Worm (Caenorhabditis elegans) whole organism, L3 larva: ENCODE measurements around the gene nhr-86.
"Not testable (repeated sequence)": the region's sequence is repeated elsewhere in the genome, so short reads cannot be mapped to it uniquely, and the experiment has no call there.

Source experiments
- R02D3.7 ChIP-seq: fragments of 150-350 bp; optimal IDR thresholded peaks from 2 replicates; lab custom pipeline; 2014; ENCODE audit warnings: missing biosample characterization, missing genetic modification characterization
- ZK546.5 ChIP-seq: sonication (generic microtip); optimal IDR thresholded peaks from 2 replicates; lab custom pipeline; 2017; ENCODE audit warnings: missing biosample characterization, missing genetic modification characterization
- aly-2 ChIP-seq: fragments of 150-350 bp; optimal IDR thresholded peaks from 2 replicates; lab custom pipeline; 2014; ENCODE audit warnings: missing biosample characterization, missing genetic modification characterization
- ceh-28 ChIP-seq: fragments of 150-350 bp; optimal IDR thresholded peaks from 2 replicates; lab custom pipeline; 2014; ENCODE audit warnings: missing biosample characterization, missing genetic modification reagents, missing genetic modification characterization
- ceh-82 ChIP-seq: fragments of 150-350 bp; optimal IDR thresholded peaks from 2 replicates; lab custom pipeline; 2014; ENCODE audit warnings: missing biosample characterization, missing genetic modification characterization
- ceh-9 ChIP-seq: sonication (generic microtip); optimal IDR thresholded peaks from 2 replicates; lab custom pipeline; 2018; ENCODE audit warnings: missing biosample characterization, missing genetic modification characterization
- daf-12 ChIP-seq: fragments of 150-350 bp; optimal IDR thresholded peaks from 2 replicates; lab custom pipeline; 2014; ENCODE audit warnings: missing biosample characterization, missing genetic modification reagents, missing genetic modification characterization
- egl-27 ChIP-seq: sonication (generic microtip); optimal IDR thresholded peaks from 4 replicates; lab custom pipeline; 2017; ENCODE audit warnings: missing biosample characterization, missing genetic modification reagents, missing genetic modification characterization
- elt-1 ChIP-seq: fragments of 150-350 bp; optimal IDR thresholded peaks from 2 replicates; lab custom pipeline; 2014; ENCODE audit warnings: missing biosample characterization, missing genetic modification characterization
- elt-2 ChIP-seq: sonication (generic microtip); optimal IDR thresholded peaks from 2 replicates; lab custom pipeline; 2016; ENCODE audit warnings: missing genetic modification reagents, mild to moderate bottlenecking, missing genetic modification characterization, missing compliant biosample characterization
- elt-3 ChIP-seq, 3 experiments: fragments of 150-350 bp in 1 of 3; sonication (generic microtip) in 2 of 3; optimal IDR thresholded peaks; 2 replicates in 2 of 3; 4 replicates in 1 of 3; lab custom pipeline; 2014 to 2017; ENCODE audit warnings: missing biosample characterization in 3 of 3, missing genetic modification characterization in 3 of 3
- eor-1 ChIP-seq, 2 experiments: fragments of 150-350 bp; optimal IDR thresholded peaks; 2 replicates each; lab custom pipeline; 2014 to 2018; ENCODE audit warnings: missing biosample characterization in 2 of 2, missing genetic modification characterization in 2 of 2
- hmg-11 ChIP-seq: sonication (generic microtip); optimal IDR thresholded peaks from 2 replicates; lab custom pipeline; 2016; ENCODE audit warnings: missing genetic modification characterization, missing compliant biosample characterization
- jun-1 ChIP-seq: fragments of 150-350 bp; optimal IDR thresholded peaks from 2 replicates; lab custom pipeline; 2014; ENCODE audit warnings: missing biosample characterization, missing genetic modification reagents, missing genetic modification characterization
- lsy-12 ChIP-seq: sonication (generic microtip); optimal IDR thresholded peaks from 2 replicates; lab custom pipeline; 2016; ENCODE audit warnings: mild to moderate bottlenecking, missing genetic modification characterization, missing compliant biosample characterization
- mml-1 ChIP-seq: fragments of 150-350 bp; sonication (generic microtip); optimal IDR thresholded peaks from 3 replicates; lab custom pipeline; 2014; ENCODE audit warnings: missing biosample characterization, missing genetic modification characterization
- nhr-11 ChIP-seq: fragments of 150-350 bp; optimal IDR thresholded peaks from 2 replicates; lab custom pipeline; 2014; ENCODE audit warnings: missing biosample characterization, missing genetic modification characterization
- nhr-12 ChIP-seq: fragments of 150-350 bp; optimal IDR thresholded peaks from 2 replicates; lab custom pipeline; 2014; ENCODE audit warnings: missing biosample characterization, missing genetic modification characterization
- nhr-23 ChIP-seq: fragments of 150-350 bp; optimal IDR thresholded peaks from 2 replicates; lab custom pipeline; 2014; ENCODE audit warnings: missing biosample characterization, missing genetic modification reagents, missing genetic modification characterization
- nhr-237 ChIP-seq: fragments of 150-350 bp; optimal IDR thresholded peaks from 2 replicates; lab custom pipeline; 2014; ENCODE audit warnings: missing biosample characterization, missing genetic modification characterization
- nhr-28 ChIP-seq: fragments of 150-350 bp; optimal IDR thresholded peaks from 2 replicates; lab custom pipeline; 2014; ENCODE audit warnings: missing biosample characterization, missing genetic modification characterization
- nhr-43 ChIP-seq: sonication (generic microtip); optimal IDR thresholded peaks from 2 replicates; lab custom pipeline; 2016; ENCODE audit warnings: mild to moderate bottlenecking, missing genetic modification characterization, missing compliant biosample characterization; ENCODE audit not compliant: poor library complexity, severe bottlenecking
- nhr-67 ChIP-seq: fragments of 150-350 bp; optimal IDR thresholded peaks from 2 replicates; lab custom pipeline; 2014; ENCODE audit warnings: missing biosample characterization, missing genetic modification characterization
- nhr-76 ChIP-seq: fragments of 150-350 bp; sonication (generic microtip); optimal IDR thresholded peaks from 5 replicates; lab custom pipeline; 2014; ENCODE audit warnings: missing biosample characterization, missing genetic modification characterization
- nhr-77 ChIP-seq: fragments of 150-350 bp; optimal IDR thresholded peaks from 2 replicates; lab custom pipeline; 2014; ENCODE audit warnings: missing biosample characterization, missing genetic modification characterization
- pqm-1 ChIP-seq: fragments of 150-350 bp; optimal IDR thresholded peaks from 2 replicates; lab custom pipeline; 2017; ENCODE audit warnings: missing biosample characterization, missing genetic modification characterization, inconsistent platforms
- sea-2 ChIP-seq: fragments of 150-350 bp; sonication (generic microtip); optimal IDR thresholded peaks from 4 replicates; lab custom pipeline; 2014; ENCODE audit warnings: missing biosample characterization, missing genetic modification reagents, missing genetic modification characterization
- tbx-2 ChIP-seq: sonication (generic microtip); optimal IDR thresholded peaks from 2 replicates; lab custom pipeline; 2016; ENCODE audit warnings: mild to moderate bottlenecking, missing genetic modification characterization, missing compliant biosample characterization
- unc-39 ChIP-seq: sonication (generic microtip); optimal IDR thresholded peaks from 4 replicates; lab custom pipeline; 2017; ENCODE audit warnings: missing biosample characterization, missing genetic modification characterization
- zag-1 ChIP-seq: fragments of 150-350 bp; optimal IDR thresholded peaks from 2 replicates; lab custom pipeline; 2014; ENCODE audit warnings: missing biosample characterization, missing genetic modification characterization
- ztf-4 ChIP-seq: fragments of 150-350 bp; optimal IDR thresholded peaks from 2 replicates; lab custom pipeline; 2014; ENCODE audit warnings: missing biosample characterization, missing genetic modification characterization

nhr-86 gene

DNA sequence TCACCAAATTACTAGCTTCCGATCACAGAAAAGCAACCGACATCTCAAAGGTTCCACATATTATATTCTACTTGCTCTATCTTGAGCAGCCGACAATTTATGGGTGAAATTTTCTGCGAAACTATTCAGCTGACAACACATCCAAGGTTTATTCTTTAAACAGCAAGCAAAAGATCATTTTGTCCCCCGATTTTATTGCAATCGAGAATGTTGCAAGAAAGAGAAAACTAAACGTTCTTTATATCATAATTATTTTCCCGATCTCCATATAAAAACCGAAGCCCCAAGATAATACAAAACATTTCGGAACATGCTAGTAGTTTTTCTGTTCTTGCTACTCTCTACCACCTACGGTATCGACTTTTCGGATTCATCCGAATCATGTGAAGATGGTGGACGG lies 29.1 kb upstream of the nhr-86 start, which contains the start of gene clec-207:
Gene clec-207, plus strand, starts transcription at position 301 of the 400 bp plus-strand sequence.
- TF ChIP-seq elt-3 (tag; optimal IDR thresholded peaks at IDR 0.05; lab: Kevin White, UChicago): no peak
- no peak for TF ChIP-seq ceh-82 (tag; lab: Kevin White, UChicago)
- no peak for TF ChIP-seq eor-1 (tag; optimal IDR thresholded peaks at IDR 0.05; lab: Kevin White, UChicago)
- TF ChIP-seq hmg-11 (tag; lab: Kevin White, UChicago): no peak
- no peak for TF ChIP-seq nhr-43 (tag; lab: Kevin White, UChicago)
- TF ChIP-seq nhr-67 (tag; lab: Kevin White, UChicago): no peak
- TF ChIP-seq ztf-4 (tag; lab: Kevin White, UChicago): no peak
- TF ChIP-seq jun-1: no peak
- TF ChIP-seq ceh-9 (tag; lab: Kevin White, UChicago): no peak
- no peak for TF ChIP-seq lsy-12

DNA sequence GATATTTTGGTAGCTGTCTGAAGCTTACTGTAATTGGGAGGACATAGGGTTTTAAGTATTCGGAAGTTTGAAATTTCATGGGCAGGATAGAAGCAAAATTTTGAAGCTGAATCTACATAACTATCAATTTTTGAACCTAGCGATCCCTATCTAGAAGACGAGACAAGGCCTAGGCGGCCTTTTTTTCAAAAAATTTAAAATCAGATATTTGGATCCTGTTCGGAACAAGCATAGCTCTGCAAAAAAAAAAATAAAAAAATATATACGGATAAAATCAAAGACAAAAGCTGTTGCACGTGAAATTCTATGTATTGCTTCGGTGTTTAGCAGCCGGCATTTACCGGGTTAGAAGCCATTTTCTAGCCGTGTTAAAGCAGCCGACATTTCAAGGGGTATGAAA lies 28.6 kb upstream of the nhr-86 start, which contains the start of gene F36F12.2:
Gene F36F12.2, minus strand, starts transcription at position 101 of the 400 bp plus-strand sequence.
- TF ChIP-seq ceh-9 (tag; lab: Kevin White, UChicago) (no peak), jun-1 (no peak), nhr-67 (tag; lab: Kevin White, UChicago) (no peak), tbx-2 (tag; lab: Kevin White, UChicago) (no peak), eor-1 (tag; optimal IDR thresholded peaks at IDR 0.05; lab: Kevin White, UChicago) (no peak), ZK546.5 (tag; lab: Kevin White, UChicago) (no peak), elt-2 (tag; lab: Kevin White, UChicago) (no peak), nhr-12 (tag; lab: Kevin White, UChicago) (no peak), ceh-82 (tag; lab: Kevin White, UChicago) (no peak), mml-1 (tag; lab: Kevin White, UChicago) (no peak), lsy-12 (no peak), hmg-11 (tag; lab: Kevin White, UChicago) (no peak), egl-27 (no peak), nhr-237 (tag; lab: Kevin White, UChicago) (no peak), elt-1 (tag; lab: Kevin White, UChicago) (no peak)

DNA sequence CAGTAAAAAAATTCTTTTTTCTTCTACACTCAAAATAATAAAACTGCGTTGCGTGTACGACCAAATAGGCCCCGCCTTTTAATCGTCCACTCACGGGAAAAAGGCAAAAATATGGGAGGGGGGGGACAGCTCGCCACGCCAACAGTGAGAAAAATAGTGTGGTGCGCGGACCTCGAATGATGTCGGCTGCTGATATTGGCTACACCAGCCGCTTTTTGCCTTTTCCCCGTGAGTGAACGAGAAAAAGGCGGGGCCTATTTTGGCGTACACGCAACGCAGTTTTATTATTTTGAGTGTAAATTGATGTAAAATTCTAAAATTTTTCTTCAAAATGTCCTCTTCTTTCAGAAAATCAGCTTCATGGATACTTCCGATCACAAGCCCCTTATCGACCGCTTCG lies 23.7 kb upstream of the nhr-86 start, which contains the start of gene ztf-28:
Gene ztf-28, plus strand, starts transcription at position 349 of the 400 bp plus-strand sequence.
- TF ChIP-seq ZK546.5, daf-12, nhr-237 (tag; lab: Kevin White, UChicago): not testable (repeated sequence)

DNA sequence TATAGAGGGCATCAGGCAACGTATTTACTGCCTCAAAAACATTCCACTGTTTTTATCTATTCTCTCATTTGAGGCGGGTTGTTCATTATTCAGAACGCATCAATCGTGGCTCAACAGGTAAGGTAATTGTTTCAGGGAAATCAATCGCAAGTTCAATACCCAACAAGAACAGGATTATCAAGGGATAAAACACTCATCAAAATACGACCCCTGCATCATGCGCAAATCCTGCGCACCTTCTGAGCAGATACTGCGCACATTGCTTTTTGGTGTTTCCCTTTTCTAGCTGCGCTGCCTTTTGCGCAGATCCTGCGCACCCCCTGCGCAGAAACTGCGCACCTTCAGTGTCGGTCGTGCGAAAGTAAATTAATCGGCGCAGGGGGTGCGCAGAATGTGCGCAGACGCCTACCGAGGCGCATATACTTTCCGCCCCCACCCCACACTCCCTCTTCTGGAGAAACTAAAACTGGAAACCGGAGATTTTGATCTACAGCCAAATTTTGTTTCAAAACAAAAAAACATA lies 19.2 kb upstream of the nhr-86 start, which contains the start of gene F36F12.3:
Gene F36F12.3, plus strand, starts transcription at position 51 of the 523 bp plus-strand sequence.
- not testable (repeated sequence) for TF ChIP-seq nhr-76 (tag; lab: Kevin White, UChicago); lsy-12; unc-39 (tag; lab: Kevin White, UChicago)

DNA sequence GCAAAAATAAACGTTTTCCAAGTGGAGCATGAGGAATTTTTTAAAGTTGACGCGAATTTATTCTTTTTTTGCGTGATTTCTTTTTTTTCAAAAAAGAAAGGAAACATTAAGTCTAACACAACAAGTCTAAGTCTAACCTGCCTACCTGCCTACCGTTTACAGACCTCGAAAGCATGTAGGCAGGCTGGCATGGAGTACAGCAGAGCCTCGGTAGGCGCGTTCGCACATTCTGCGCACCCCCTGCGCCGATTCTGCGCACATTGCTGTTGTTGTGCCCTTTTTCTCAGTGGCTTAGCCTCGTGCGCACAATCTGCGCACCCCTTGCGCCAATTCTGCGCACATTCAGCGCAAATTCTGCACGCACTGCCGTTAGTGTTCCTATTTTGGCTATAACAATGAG lies 17.2 kb upstream of the nhr-86 start:
- no peak for TF ChIP-seq zag-1 (tag; lab: Kevin White, UChicago)
- no peak for TF ChIP-seq pqm-1 (tag; lab: Kevin White, UChicago)
- no peak for TF ChIP-seq tbx-2 (tag; lab: Kevin White, UChicago)
- TF ChIP-seq nhr-76 (tag; lab: Kevin White, UChicago): no peak
- TF ChIP-seq nhr-77 (tag; lab: Kevin White, UChicago): no peak
- no peak for TF ChIP-seq nhr-28
- no peak for TF ChIP-seq ceh-28 (tag; lab: Kevin White, UChicago)
- TF ChIP-seq egl-27: no peak
- no peak for TF ChIP-seq jun-1
- no peak for TF ChIP-seq R02D3.7 (tag; lab: Kevin White, UChicago)
- no peak for TF ChIP-seq nhr-23 (tag; lab: Kevin White, UChicago)
- no peak for TF ChIP-seq elt-3 (tag; optimal IDR thresholded peaks at IDR 0.05; lab: Kevin White, UChicago)
- TF ChIP-seq sea-2: no peak
- no peak for TF ChIP-seq nhr-11 (tag; lab: Kevin White, UChicago)
- no peak for TF ChIP-seq lsy-12
- no peak for TF ChIP-seq aly-2 (tag; lab: Kevin White, UChicago)
- TF ChIP-seq eor-1 (tag; optimal IDR thresholded peaks at IDR 0.05; lab: Kevin White, UChicago): no peak
